Worm (Caenorhabditis elegans): ENCODE results near the gene dhs-14.

ce11 chrV:2810164-2810563 is 45.2 kb upstream of the dhs-14 start, which contains the start of gene F54E2.1:
- TF ChIP-seq lsy-2 (tag; optimal IDR thresholded peaks at IDR 0.05) (no peak), pag-3 (tag; optimal IDR thresholded peaks at IDR 0.05; ENCODE audit: borderline replicate concordance, insufficient read depth) (no peak), lin-13 (GFP tag; optimal IDR thresholded peaks at IDR 0.05) (no peak), nhr-76 (tag; optimal IDR thresholded peaks at IDR 0.05) (no peak)

Data from whole organism, L1 larva.